Fruit fly (Drosophila melanogaster): Measurements from ENCODE around the gene Gcna.

The Gcna gene

DNA sequence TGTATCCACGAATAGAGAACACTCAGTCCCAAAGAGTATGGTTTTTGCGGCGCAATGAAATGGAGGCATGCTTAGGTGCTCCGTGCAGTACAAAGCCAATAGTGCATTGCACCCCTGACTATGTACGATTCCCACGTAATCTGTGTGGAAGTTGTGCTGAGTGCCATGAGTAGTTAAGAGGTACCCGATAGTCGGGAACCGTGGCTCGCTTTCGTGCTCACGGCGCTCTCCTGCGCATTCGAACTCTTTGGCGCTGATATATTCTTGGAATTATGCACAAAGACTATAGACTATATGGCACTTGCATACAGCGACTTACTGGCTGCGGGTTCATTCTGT, 41.1 kb downstream of the Gcna start (continued):
- peak; percentile 74 for TF ChIP-seq OdsH (GFP tag; optimal IDR thresholded peaks at IDR 0.05)
- peak; percentile 63 for TF ChIP-seq spab (GFP tag; optimal IDR thresholded peaks at IDR 0.05)
- TF ChIP-seq CG6276 (GFP tag; optimal IDR thresholded peaks at IDR 0.05), result peak; percentile 22
- TF ChIP-seq CG6163 (GFP tag; IDR thresholded peaks at IDR 0.05), result peak; percentile 66
- peak; percentile 58 for TF ChIP-seq fd85E (GFP tag; optimal IDR thresholded peaks at IDR 0.05)
- TF ChIP-seq CG8632 (GFP tag; optimal IDR thresholded peaks at IDR 0.05), result peak; percentile 67
- TF ChIP-seq CG11902 (GFP tag; optimal IDR thresholded peaks at IDR 0.05), result peak; percentile 55
- TF ChIP-seq CG34406 (GFP tag; optimal IDR thresholded peaks at IDR 0.05), result peak; percentile 74
- TF ChIP-seq achi (GFP tag; optimal IDR thresholded peaks at IDR 0.05), result peak; percentile 69
- peak; percentile 76 for TF ChIP-seq CG3919 (GFP tag; optimal IDR thresholded peaks at IDR 0.05)
- peak; percentile 51 for TF ChIP-seq CG1621 (tag; optimal IDR thresholded peaks at IDR 0.05)
- peak; percentile 49; the same call in 1 of the 2 replicates for TF ChIP-seq CG11294 (GFP tag; IDR thresholded peaks at IDR 0.05)
- peak; percentile 51 for TF ChIP-seq Hr4 (GFP tag; optimal IDR thresholded peaks at IDR 0.05)
- TF ChIP-seq Sox14 (GFP tag; optimal IDR thresholded peaks at IDR 0.05), result peak; percentile 95
- TF ChIP-seq Ets96B (tag; optimal IDR thresholded peaks at IDR 0.05), result peak; percentile 65
- TF ChIP-seq CG11762 (GFP tag; optimal IDR thresholded peaks at IDR 0.05; ENCODE audit: insufficient read depth), result peak; percentile 38
- peak; percentile 64 for TF ChIP-seq CG8319 (GFP tag; optimal IDR thresholded peaks at IDR 0.05)
- peak; percentile 57 for TF ChIP-seq dsx (GFP tag; optimal IDR thresholded peaks at IDR 0.05; ENCODE audit: poor library complexity, severe bottlenecking)
- TF ChIP-seq net (GFP tag; optimal IDR thresholded peaks at IDR 0.05), result peak; percentile 71
- peak; percentile 43 for TF ChIP-seq Blimp-1 (GFP tag; optimal IDR thresholded peaks at IDR 0.05)
- TF ChIP-seq topi (GFP tag; optimal IDR thresholded peaks at IDR 0.05), result peak; percentile 84
- peak; percentile 82 for TF ChIP-seq esn (GFP tag; optimal IDR thresholded peaks at IDR 0.05)
- peak; percentile 71 for TF ChIP-seq CG32006 (GFP tag; optimal IDR thresholded peaks at IDR 0.05)
- peak; percentile 81 for TF ChIP-seq CG31627 (GFP tag; optimal IDR thresholded peaks at IDR 0.05)
- TF ChIP-seq acj6 (GFP tag; optimal IDR thresholded peaks at IDR 0.05), result peak; percentile 79
- TF ChIP-seq fd59A (GFP tag; optimal IDR thresholded peaks at IDR 0.05), result peak; percentile 63
- TF ChIP-seq Ets21C (GFP tag; optimal IDR thresholded peaks at IDR 0.05), result peak; percentile 72
- peak; percentile 48 for TF ChIP-seq CG16779 (tag; optimal IDR thresholded peaks at IDR 0.05)
- peak; percentile 66 to 76 for TF ChIP-seq ss (GFP tag; optimal IDR thresholded peaks at IDR 0.05)
- peak; percentile 74 for TF ChIP-seq vri (GFP tag; optimal IDR thresholded peaks at IDR 0.05)

DNA sequence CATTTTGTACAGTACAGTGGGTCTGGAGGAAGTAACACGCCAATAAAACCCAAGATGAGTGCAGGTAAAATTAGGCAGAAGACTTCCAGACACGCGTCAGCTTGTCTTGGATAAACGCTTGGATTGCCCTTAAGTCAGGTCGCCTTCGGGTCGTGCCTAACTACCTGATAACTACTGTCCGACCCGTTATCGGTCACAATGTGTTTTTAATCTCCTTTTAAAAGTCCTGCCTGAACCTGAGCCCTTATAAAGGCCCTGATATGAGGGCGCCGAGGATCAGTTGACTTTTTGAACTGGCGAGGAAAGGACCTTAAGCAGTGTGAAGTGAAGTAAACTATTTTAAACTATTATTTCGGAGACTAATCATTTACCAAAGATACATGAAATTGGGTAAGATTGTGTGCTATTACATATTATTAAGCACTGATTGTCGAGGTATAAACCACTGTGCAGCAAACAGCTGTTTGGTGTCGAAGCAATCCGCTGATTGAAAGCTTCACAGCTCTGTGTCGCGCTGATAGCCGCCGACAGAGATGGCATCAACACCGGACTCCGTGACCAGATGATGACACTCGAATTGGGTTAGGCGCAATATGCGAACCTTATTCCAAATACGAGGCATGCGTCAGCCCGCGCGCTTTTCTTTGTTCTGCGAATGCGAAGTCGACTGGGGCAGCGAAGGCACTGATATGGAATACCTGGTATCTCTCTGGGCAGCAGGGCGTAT, 41.6 kb downstream of the Gcna start:
- no peak for TF ChIP-seq dsx (GFP tag; optimal IDR thresholded peaks at IDR 0.05; ENCODE audit: poor library complexity, severe bottlenecking)
- no peak for TF ChIP-seq CG11294 (GFP tag; IDR thresholded peaks at IDR 0.05)
- TF ChIP-seq Eip93F (GFP tag; optimal IDR thresholded peaks at IDR 0.05), result peak; percentile 75
- no peak for TF ChIP-seq vri (GFP tag; optimal IDR thresholded peaks at IDR 0.05)
- no peak for TF ChIP-seq CG11762 (GFP tag; optimal IDR thresholded peaks at IDR 0.05; ENCODE audit: insufficient read depth)
- TF ChIP-seq net (GFP tag; optimal IDR thresholded peaks at IDR 0.05), result no peak

DNA sequence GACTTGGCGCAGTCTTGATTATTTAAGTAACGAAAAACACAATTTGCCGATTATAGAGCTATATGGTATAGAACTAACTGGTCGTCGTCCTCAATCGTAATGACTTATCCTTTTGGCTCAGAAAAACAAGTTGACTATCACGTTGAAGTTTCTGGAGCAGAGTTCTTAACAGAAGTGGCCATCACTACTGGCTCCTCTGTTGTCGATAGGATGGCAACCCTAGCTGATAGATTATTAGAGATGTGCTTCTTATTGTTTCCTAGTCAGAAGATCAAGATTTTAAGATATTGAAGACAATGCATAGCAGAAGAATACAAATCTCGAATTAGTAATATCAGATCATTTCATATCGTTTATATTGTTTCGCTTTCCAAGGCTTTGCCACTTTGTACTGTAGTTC, 43.4 kb downstream of the Gcna start, which contains the start of gene CG14811:
CG14811 (minus strand) TSS at position 101 of the 400 bp plus-strand sequence.
- no peak for TF ChIP-seq achi (GFP tag; optimal IDR thresholded peaks at IDR 0.05)
- TF ChIP-seq Lpt (GFP tag; optimal IDR thresholded peaks at IDR 0.05), result no peak
- no peak for TF ChIP-seq spab (GFP tag; optimal IDR thresholded peaks at IDR 0.05)
- no peak for TF ChIP-seq Ets96B (tag; optimal IDR thresholded peaks at IDR 0.05)
- TF ChIP-seq CG16779 (tag; optimal IDR thresholded peaks at IDR 0.05), result no peak
- no peak for TF ChIP-seq Hr39 (GFP tag; optimal IDR thresholded peaks at IDR 0.05)
- TF ChIP-seq Sox102F (GFP tag; optimal IDR thresholded peaks at IDR 0.05), result no peak
- no peak for TF ChIP-seq Blimp-1 (GFP tag; optimal IDR thresholded peaks at IDR 0.05)
- no peak for TF ChIP-seq acj6 (GFP tag; optimal IDR thresholded peaks at IDR 0.05)

DNA sequence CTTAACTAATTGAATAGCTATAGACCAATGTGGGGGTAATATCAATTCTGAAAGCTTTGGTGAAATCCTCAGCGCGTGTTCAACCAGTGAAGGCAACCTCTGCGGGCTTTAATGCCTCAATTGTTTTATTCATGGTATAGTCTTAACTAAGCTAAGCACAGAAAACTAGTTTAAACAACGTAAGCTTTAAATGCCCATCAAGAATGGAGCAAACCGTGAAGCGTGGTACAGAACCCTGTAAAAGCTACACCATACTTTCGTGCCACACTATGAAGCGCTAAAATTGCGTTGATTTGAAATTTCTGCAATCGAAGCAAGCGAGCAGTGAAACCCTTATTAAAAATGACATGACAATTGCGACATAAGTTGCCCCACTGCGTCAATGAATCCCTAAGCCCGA, 44.6 kb downstream of the Gcna start:
- TF ChIP-seq CG31627 (GFP tag; optimal IDR thresholded peaks at IDR 0.05), result no peak
- TF ChIP-seq CG9139 (GFP tag; optimal IDR thresholded peaks at IDR 0.05), result no peak
- no peak for TF ChIP-seq CG1621 (tag; optimal IDR thresholded peaks at IDR 0.05)
- no peak for TF ChIP-seq CG3919 (GFP tag; optimal IDR thresholded peaks at IDR 0.05)
- TF ChIP-seq fd85E (GFP tag; optimal IDR thresholded peaks at IDR 0.05), result no peak
- TF ChIP-seq Ets96B (tag; optimal IDR thresholded peaks at IDR 0.05), result no peak
- no peak for TF ChIP-seq CG8319 (GFP tag; optimal IDR thresholded peaks at IDR 0.05)

All from whole organism, prepupa.